Fruit fly (Drosophila melanogaster) whole organism, embryonic: ENCODE results near the gene CG14883.

Source experiments
- Adf1 ChIP-seq: fragments of 200-800 bp; sonication (Bioruptor generic); IDR thresholded peaks from 2 replicates; pipeline ENCODE4 v1.3.6; 2022; ENCODE audit warnings: missing biosample characterization, missing genetic modification characterization
- Atf3 ChIP-seq: fragments of 200-800 bp; sonication (Bioruptor generic); optimal IDR thresholded peaks from 3 replicates; lab custom pipeline; 2016; ENCODE audit warnings: missing biosample characterization, missing genetic modification characterization
- Bteb2 ChIP-seq: fragments of 200-800 bp; sonication (Bioruptor generic); optimal IDR thresholded peaks from 2 replicates; lab custom pipeline; 2016; ENCODE audit warnings: missing biosample characterization, missing genetic modification characterization
- CG11696 ChIP-seq: fragments of 200-800 bp; sonication (Bioruptor generic); IDR thresholded peaks from 2 replicates; pipeline ENCODE4 v1.3.6; 2022; ENCODE audit warnings: missing biosample characterization, missing genetic modification characterization
- CG12236 ChIP-seq: fragments of 200-800 bp; sonication (Bioruptor generic); optimal IDR thresholded peaks from 2 replicates; lab custom pipeline; 2016; ENCODE audit warnings: missing biosample characterization, missing genetic modification characterization
- CG1233 ChIP-seq: fragments of 200-800 bp; sonication (Bioruptor generic); optimal IDR thresholded peaks from 4 replicates; lab custom pipeline; 2018; ENCODE audit warnings: missing biosample characterization, mild to moderate bottlenecking, missing genetic modification characterization
- CG15601 ChIP-seq: fragments of 200-800 bp; sonication (Bioruptor generic); optimal IDR thresholded peaks from 3 replicates; lab custom pipeline; 2019; ENCODE audit warnings: missing biosample characterization, mild to moderate bottlenecking, missing genetic modification characterization, moderate library complexity
- CG16779 ChIP-seq: fragments of 200-800 bp; sonication (Bioruptor generic); IDR thresholded peaks from 2 replicates; pipeline ENCODE4 v1.3.6; 2022; ENCODE audit warnings: missing biosample characterization, missing genetic modification characterization
- CG17328 ChIP-seq: fragments of 200-800 bp; sonication (Bioruptor generic); IDR thresholded peaks from 2 replicates; pipeline ENCODE4 v1.3.6; 2022; ENCODE audit warnings: missing biosample characterization, missing genetic modification characterization
- CG17385 ChIP-seq: fragments of 200-800 bp; sonication (Bioruptor generic); optimal IDR thresholded peaks from 3 replicates; lab custom pipeline; 2018; ENCODE audit warnings: missing biosample characterization, mild to moderate bottlenecking, missing genetic modification characterization
- CG17802 ChIP-seq: fragments of 200-800 bp; sonication (Bioruptor generic); optimal IDR thresholded peaks from 2 replicates; lab custom pipeline; 2018; ENCODE audit warnings: missing biosample characterization, mild to moderate bottlenecking, missing genetic modification characterization, moderate library complexity
- CG30403 ChIP-seq: fragments of 200-800 bp; sonication (Bioruptor generic); optimal IDR thresholded peaks from 3 replicates; lab custom pipeline; 2016; ENCODE audit warnings: missing biosample characterization, missing genetic modification characterization
- CG30431 ChIP-seq: fragments of 200-800 bp; sonication (Bioruptor generic); optimal IDR thresholded peaks from 2 replicates; lab custom pipeline; 2017; ENCODE audit warnings: missing biosample characterization, missing genetic modification characterization
- CG32767 ChIP-seq: fragments of 200-800 bp; sonication (Bioruptor generic); IDR thresholded peaks from 2 replicates; pipeline ENCODE4 v1.3.6; 2022; ENCODE audit warnings: missing biosample characterization, missing genetic modification characterization
- CG3407 ChIP-seq: fragments of 200-800 bp; sonication (Bioruptor generic); optimal IDR thresholded peaks from 2 replicates; lab custom pipeline; 2018; ENCODE audit warnings: missing biosample characterization, mild to moderate bottlenecking, missing genetic modification characterization
- CG5953 ChIP-seq: fragments of 200-800 bp; sonication (Bioruptor generic); IDR thresholded peaks from 2 replicates; pipeline ENCODE4 v1.3.6; 2022; ENCODE audit warnings: missing biosample characterization, missing genetic modification characterization
- CG7963 ChIP-seq: fragments of 200-800 bp; sonication (Bioruptor generic); IDR thresholded peaks from 3 replicates; pipeline ENCODE4 v1.3.6; 2022; ENCODE audit warnings: missing biosample characterization, missing genetic modification characterization; ENCODE audit not compliant: partially characterized antibody
- CG8944 ChIP-seq: fragments of 200-800 bp; sonication (Bioruptor generic); optimal IDR thresholded peaks from 3 replicates; lab custom pipeline; 2016; ENCODE audit warnings: missing biosample characterization, missing genetic modification characterization
- CG9876 ChIP-seq: fragments of 200-800 bp; sonication (Bioruptor generic); optimal IDR thresholded peaks from 2 replicates; lab custom pipeline; 2016; ENCODE audit warnings: missing biosample characterization, missing genetic modification characterization
- D19A ChIP-seq: fragments of 200-800 bp; optimal IDR thresholded peaks from 3 replicates; lab custom pipeline; 2019; ENCODE audit warnings: missing biosample characterization, mild to moderate bottlenecking, missing genetic modification characterization, moderate library complexity
- Dll ChIP-seq: fragments of 200-800 bp; sonication (Bioruptor generic); IDR thresholded peaks from 4 replicates; pipeline ENCODE4 v1.3.6; 2022; ENCODE audit warnings: missing biosample characterization, missing genetic modification characterization; ENCODE audit not compliant: partially characterized antibody
- HHEX ChIP-seq: fragments of 200-800 bp; sonication (Bioruptor generic); optimal IDR thresholded peaks from 3 replicates; lab custom pipeline; 2017; ENCODE audit warnings: missing biosample characterization, mild to moderate bottlenecking, missing genetic modification characterization, missing genetic modification reagents
- HmgZ ChIP-seq: fragments of 200-800 bp; sonication (Bioruptor generic); optimal IDR thresholded peaks from 2 replicates; lab custom pipeline; 2018; ENCODE audit warnings: missing biosample characterization, mild to moderate bottlenecking, missing genetic modification characterization
- Lhr ChIP-seq: fragments of 200-800 bp; sonication (Bioruptor generic); optimal IDR thresholded peaks from 3 replicates; lab custom pipeline; 2017; ENCODE audit warnings: mild to moderate bottlenecking, missing biosample characterization, missing genetic modification reagents, missing genetic modification characterization
- Mes4 ChIP-seq: fragments of 200-800 bp; sonication (Bioruptor generic); optimal IDR thresholded peaks from 2 replicates; lab custom pipeline; 2016; ENCODE audit warnings: missing biosample characterization, missing genetic modification characterization
- Oaz ChIP-seq: fragments of 200-800 bp; sonication (Bioruptor generic); IDR thresholded peaks from 2 replicates; pipeline ENCODE4 v1.3.6; 2022; ENCODE audit warnings: missing biosample characterization, missing genetic modification characterization
- Oli ChIP-seq: fragments of 200-800 bp; sonication (Bioruptor generic); optimal IDR thresholded peaks from 2 replicates; lab custom pipeline; 2018; ENCODE audit warnings: missing biosample characterization, mild to moderate bottlenecking, missing genetic modification characterization, moderate library complexity
- Ravus ChIP-seq: fragments of 200-800 bp; sonication (Bioruptor generic); IDR thresholded peaks from 2 replicates; pipeline ENCODE4 v1.3.6; 2022; ENCODE audit warnings: missing biosample characterization, missing genetic modification characterization
- Sin3A ChIP-seq: fragments of >200 bp; optimal IDR thresholded peaks from 2 replicates; lab custom pipeline; 2018
- Vsx1 ChIP-seq: fragments of 200-800 bp; sonication (Bioruptor generic); optimal IDR thresholded peaks from 2 replicates; lab custom pipeline; 2017; ENCODE audit warnings: missing biosample characterization, mild to moderate bottlenecking, missing genetic modification characterization, missing genetic modification reagents
- ac ChIP-seq: fragments of 200-800 bp; sonication (Bioruptor generic); optimal IDR thresholded peaks from 3 replicates; lab custom pipeline; 2017; ENCODE audit warnings: missing biosample characterization, mild to moderate bottlenecking, missing genetic modification characterization
- ap ChIP-seq: fragments of 200-800 bp; sonication (Bioruptor generic); IDR thresholded peaks from 2 replicates; pipeline ENCODE4 v1.3.6; 2022; ENCODE audit warnings: missing biosample characterization, missing genetic modification characterization
- bsh ChIP-seq, 2 experiments: fragments of 200-800 bp; sonication (Bioruptor generic); optimal IDR thresholded peaks; 2 replicates each; lab custom pipeline; 2017 to 2018; ENCODE audit warnings: mild to moderate bottlenecking in 2 of 2, missing biosample characterization in 2 of 2, missing genetic modification characterization in 2 of 2, moderate library complexity in 1 of 2
- chn ChIP-seq: fragments of 200-800 bp; sonication (Bioruptor generic); optimal IDR thresholded peaks from 2 replicates; lab custom pipeline; 2016; ENCODE audit warnings: missing biosample characterization, missing genetic modification characterization
- corto ChIP-seq: fragments of 200-800 bp; sonication (Bioruptor generic); optimal IDR thresholded peaks from 2 replicates; lab custom pipeline; 2016; ENCODE audit warnings: missing biosample characterization, mild to moderate bottlenecking, missing genetic modification characterization, moderate library complexity
- dan ChIP-seq: fragments of 200-800 bp; sonication (Bioruptor generic); IDR thresholded peaks from 2 replicates; pipeline ENCODE4 v1.3.6; 2022; ENCODE audit warnings: missing biosample characterization, missing genetic modification characterization
- ems ChIP-seq: fragments of 200-800 bp; sonication (Bioruptor generic); optimal IDR thresholded peaks from 3 replicates; lab custom pipeline; 2016; ENCODE audit warnings: missing biosample characterization, missing genetic modification characterization
- eve ChIP-seq, 2 experiments: fragments of >200 bp; optimal IDR thresholded peaks; 2 replicates each; lab custom pipeline; 2017; ENCODE audit warnings: missing biosample characterization in 2 of 2, missing genetic modification characterization in 2 of 2
- gro ChIP-seq: fragments of 200-800 bp; sonication (Bioruptor generic); optimal IDR thresholded peaks from 2 replicates; lab custom pipeline; 2016; ENCODE audit warnings: missing biosample characterization, missing genetic modification characterization
- gsb ChIP-seq: fragments of 200-800 bp; sonication (Bioruptor generic); IDR thresholded peaks from 2 replicates; pipeline ENCODE4 v1.3.6; 2022; ENCODE audit warnings: missing biosample characterization, missing genetic modification characterization
- hb ChIP-seq: fragments of 200-800 bp; sonication (Bioruptor generic); IDR thresholded peaks from 3 replicates; pipeline ENCODE4 v1.3.6; 2022; ENCODE audit warnings: missing biosample characterization, missing genetic modification characterization; ENCODE audit not compliant: partially characterized antibody
- kay ChIP-seq: fragments of 200-800 bp; sonication (Bioruptor generic); optimal IDR thresholded peaks from 2 replicates; lab custom pipeline; 2016; ENCODE audit warnings: missing biosample characterization, missing genetic modification characterization
- onecut ChIP-seq: fragments of 200-800 bp; sonication (Bioruptor generic); IDR thresholded peaks from 2 replicates; pipeline ENCODE4 v1.3.6; 2022; ENCODE audit warnings: missing biosample characterization, missing genetic modification characterization
- pan ChIP-seq, 4 experiments: fragments of >200 bp in 3 of 4; fragments of 200-800 bp in 1 of 4; sonication (Bioruptor generic) in 1 of 4; optimal IDR thresholded peaks in 3 of 4; IDR thresholded peaks in 1 of 4; 2 replicates each; pipeline versions ENCODE4 v1.3.6 to Lab custom; 2017 to 2022; ENCODE audit warnings: missing biosample characterization in 2 of 4, missing genetic modification characterization in 2 of 4, mixed read lengths in 1 of 4
- pum ChIP-seq: fragments of 200-800 bp; sonication (Bioruptor generic); optimal IDR thresholded peaks from 2 replicates; lab custom pipeline; 2016; ENCODE audit warnings: missing biosample characterization, missing genetic modification characterization
- row ChIP-seq: fragments of 200-800 bp; sonication (Bioruptor generic); IDR thresholded peaks from 3 replicates; pipeline ENCODE4 v1.3.6; 2022; ENCODE audit warnings: missing biosample characterization, missing genetic modification characterization
- sr ChIP-seq: fragments of 200-800 bp; sonication (Bioruptor generic); IDR thresholded peaks from 3 replicates; pipeline ENCODE4 v1.3.6; 2022; ENCODE audit warnings: missing biosample characterization, missing genetic modification characterization
- ssp ChIP-seq: fragments of 200-800 bp; sonication (Bioruptor generic); IDR thresholded peaks from 2 replicates; pipeline ENCODE4 v1.3.6; 2022; ENCODE audit warnings: missing biosample characterization, missing genetic modification characterization
- stwl ChIP-seq: fragments of 200-800 bp; sonication (Bioruptor generic); optimal IDR thresholded peaks from 3 replicates; lab custom pipeline; 2018; ENCODE audit warnings: missing biosample characterization, mild to moderate bottlenecking, missing genetic modification characterization, moderate library complexity
- vnd ChIP-seq: fragments of 200-800 bp; sonication (Bioruptor generic); IDR thresholded peaks from 3 replicates; pipeline ENCODE4 v1.3.6; 2022; ENCODE audit warnings: missing biosample characterization, missing genetic modification characterization; ENCODE audit not compliant: partially characterized antibody
- vvl ChIP-seq: fragments of 200-800 bp; sonication (Bioruptor generic); IDR thresholded peaks from 2 replicates; pipeline ENCODE4 v1.3.6; 2022; ENCODE audit warnings: missing biosample characterization, missing genetic modification characterization

Gene CG14883

dm6 chr3R:16497379-16497778 is 41.5 kb downstream of the CG14883 start (continued):
- TF ChIP-seq pum, result peak; percentile 74
- TF ChIP-seq gro (GFP tag; lab: Kevin White, UChicago), result no peak
- TF ChIP-seq HmgZ, result peak; percentile 77
- peak; percentile 93 for TF ChIP-seq vvl (GFP tag; lab: Robert Waterston, UW)
- TF ChIP-seq chn (GFP tag; lab: Kevin White, UChicago), result peak; percentile 57
- peak; percentile 80; the same call in 2 of the 3 replicates for TF ChIP-seq sr (GFP tag; lab: Robert Waterston, UW)
- TF ChIP-seq row (GFP tag; lab: Robert Waterston, UW), result peak; percentile 70
- peak; percentile 49 for TF ChIP-seq ems (GFP tag; lab: Kevin White, UChicago)
- TF ChIP-seq CG17385 (GFP tag; lab: Kevin White, UChicago), result peak; percentile 74
- TF ChIP-seq CG30403, result peak; percentile 89
- TF ChIP-seq Atf3 (GFP tag; lab: Kevin White, UChicago), result peak; percentile 20
- TF ChIP-seq CG17328, result peak; percentile 82
- peak; percentile 62; the same call in 1 of the 2 replicates for TF ChIP-seq Oaz (GFP tag; lab: Robert Waterston, UW)
- no peak for TF ChIP-seq Sin3A (lab: Kevin White, UChicago)
- no peak for TF ChIP-seq Adf1
- TF ChIP-seq onecut (GFP tag; lab: Robert Waterston, UW), result peak; percentile 81
- TF ChIP-seq CG3407 (GFP tag; lab: Kevin White, UChicago), result peak; percentile 54
- TF ChIP-seq Vsx1 (GFP tag; lab: Kevin White, UChicago), result peak; percentile 66
- peak; percentile 65 for TF ChIP-seq CG9876 (GFP tag; lab: Kevin White, UChicago)
- TF ChIP-seq ac (GFP tag; lab: Kevin White, UChicago), result peak; percentile 29
- peak; percentile 79 for TF ChIP-seq D19A (tag; lab: Kevin White, UChicago)
- 0 out of 2 replicates have a peak, but pooled peaks have one; percentile 58 for TF ChIP-seq CG16779 (GFP tag; lab: Robert Waterston, UW)
- peak; percentile 77 for TF ChIP-seq CG1233 (GFP tag; lab: Kevin White, UChicago)
- TF ChIP-seq CG32767, result no peak
- peak; percentile 70 for TF ChIP-seq CG30431 (GFP tag; lab: Kevin White, UChicago)
- TF ChIP-seq kay (GFP tag; lab: Kevin White, UChicago), result peak; percentile 60
- TF ChIP-seq pan (optimal IDR thresholded peaks at IDR 0.05; lab: Kevin White, UChicago), result no peak
- peak in 1 of 2 experiments; percentile 88 for TF ChIP-seq pan (GFP tag; optimal IDR thresholded peaks at IDR 0.05 in 1 of 2, IDR thresholded peaks at IDR 0.05 in 1 of 2)
- TF ChIP-seq CG5953 (GFP tag; lab: Robert Waterston, UW), result peak; percentile 90
- TF ChIP-seq CG11696, result peak; percentile 65
- peak; percentile 19 for TF ChIP-seq Mes4 (GFP tag; lab: Kevin White, UChicago)
- no peak for TF ChIP-seq corto (GFP tag; lab: Kevin White, UChicago)
- peak; percentile 45 to 86 for TF ChIP-seq bsh (GFP tag; optimal IDR thresholded peaks at IDR 0.05; lab: Kevin White, UChicago)
- TF ChIP-seq Bteb2 (GFP tag; lab: Kevin White, UChicago), result peak; percentile 35
- TF ChIP-seq Lhr (GFP tag; lab: Kevin White, UChicago), result peak; percentile 81
- TF ChIP-seq Ravus (GFP tag; lab: Robert Waterston, UW), result peak; percentile 52
- TF ChIP-seq CG8944 (GFP tag; lab: Kevin White, UChicago), result peak; percentile 78
- no peak for TF ChIP-seq eve (GFP tag; optimal IDR thresholded peaks at IDR 0.05; lab: Kevin White, UChicago)
- TF ChIP-seq Oli (tag; lab: Kevin White, UChicago), result peak; percentile 82
- TF ChIP-seq stwl, result peak; percentile 69
- TF ChIP-seq vnd, result no peak
- TF ChIP-seq ssp, result peak; percentile 81
- TF ChIP-seq CG17802 (tag; lab: Kevin White, UChicago), result peak; percentile 69
- peak; percentile 82 for TF ChIP-seq ap (GFP tag; lab: Robert Waterston, UW)
- peak; percentile 82 for TF ChIP-seq HHEX (GFP tag; lab: Kevin White, UChicago)
- peak; percentile 81 for TF ChIP-seq gsb (GFP tag; lab: Robert Waterston, UW)
- no peak for TF ChIP-seq hb (GFP tag; lab: Robert Waterston, UW)
- TF ChIP-seq CG12236, result peak; percentile 9
- TF ChIP-seq Dll, result no peak
- no peak for TF ChIP-seq dan (GFP tag; lab: Robert Waterston, UW)
- TF ChIP-seq CG7963, result no peak
- peak; percentile 76 for TF ChIP-seq CG15601
